Fruit fly (Drosophila melanogaster) whole organism, embryonic: ENCODE measurements around the gene Ifrd1.

Experiments used
- CG10543 ChIP-seq: fragments of 200-800 bp; sonication (Bioruptor generic); optimal IDR thresholded peaks from 3 replicates; lab custom pipeline; 2017; ENCODE audit warnings: missing biosample characterization, mild to moderate bottlenecking, missing genetic modification characterization, moderate library complexity
- CG11456 ChIP-seq: fragments of 200-800 bp; sonication (Bioruptor generic); IDR thresholded peaks from 3 replicates; pipeline ENCODE4 v1.3.6; 2022; ENCODE audit warnings: missing biosample characterization, missing genetic modification characterization
- CG12659 ChIP-seq: fragments of 200-800 bp; sonication (Bioruptor generic); optimal IDR thresholded peaks from 3 replicates; lab custom pipeline; 2017; ENCODE audit warnings: mild to moderate bottlenecking, missing biosample characterization, missing genetic modification reagents, missing genetic modification characterization
- CG13624 ChIP-seq: fragments of 200-800 bp; sonication (Bioruptor generic); optimal IDR thresholded peaks from 2 replicates; lab custom pipeline; 2016; ENCODE audit warnings: missing biosample characterization, missing genetic modification characterization
- CG13775 ChIP-seq: fragments of 200-800 bp; sonication (Bioruptor generic); optimal IDR thresholded peaks from 3 replicates; lab custom pipeline; 2017; ENCODE audit warnings: missing biosample characterization, mild to moderate bottlenecking, missing genetic modification characterization
- CG15514 ChIP-seq: fragments of 200-800 bp; sonication (Bioruptor generic); optimal IDR thresholded peaks from 3 replicates; lab custom pipeline; 2017; ENCODE audit warnings: missing biosample characterization, missing genetic modification characterization, mild to moderate bottlenecking, moderate library complexity, missing genetic modification reagents
- CG16813 ChIP-seq: fragments of 200-800 bp; sonication (Bioruptor generic); IDR thresholded peaks from 3 replicates; pipeline ENCODE4 v1.3.6; 2022; ENCODE audit warnings: missing biosample characterization, missing genetic modification characterization; ENCODE audit not compliant: partially characterized antibody
- CG17328 ChIP-seq: fragments of 200-800 bp; sonication (Bioruptor generic); IDR thresholded peaks from 2 replicates; pipeline ENCODE4 v1.3.6; 2022; ENCODE audit warnings: missing biosample characterization, missing genetic modification characterization
- CG17912 ChIP-seq: fragments of 200-800 bp; sonication (Bioruptor generic); optimal IDR thresholded peaks from 2 replicates; lab custom pipeline; 2018; ENCODE audit warnings: missing biosample characterization, mild to moderate bottlenecking, missing genetic modification characterization
- CG2712 ChIP-seq: fragments of 200-800 bp; optimal IDR thresholded peaks from 3 replicates; lab custom pipeline; 2019; ENCODE audit warnings: missing biosample characterization, mild to moderate bottlenecking, missing genetic modification characterization, moderate library complexity
- CG31224 ChIP-seq: fragments of 200-800 bp; sonication (Bioruptor generic); IDR thresholded peaks from 2 replicates; pipeline ENCODE4 v1.3.6; 2022; ENCODE audit warnings: missing biosample characterization, missing genetic modification characterization
- CG31365 ChIP-seq: fragments of 200-800 bp; sonication (Bioruptor generic); optimal IDR thresholded peaks from 2 replicates; lab custom pipeline; 2018; ENCODE audit warnings: missing biosample characterization, mild to moderate bottlenecking, missing genetic modification characterization
- CG33213 ChIP-seq: fragments of 200-800 bp; sonication (Bioruptor generic); optimal IDR thresholded peaks from 3 replicates; lab custom pipeline; 2016; ENCODE audit warnings: missing biosample characterization, missing genetic modification characterization
- CG8924 ChIP-seq: fragments of 200-800 bp; optimal IDR thresholded peaks from 3 replicates; lab custom pipeline; 2019; ENCODE audit warnings: missing biosample characterization, mild to moderate bottlenecking, missing genetic modification characterization, moderate library complexity
- CG9727 ChIP-seq: fragments of 200-800 bp; sonication (Bioruptor generic); optimal IDR thresholded peaks from 3 replicates; lab custom pipeline; 2017; ENCODE audit warnings: missing biosample characterization, mild to moderate bottlenecking, missing genetic modification characterization
- CHES-1-like ChIP-seq: fragments of 200-800 bp; sonication (Bioruptor generic); optimal IDR thresholded peaks from 2 replicates; lab custom pipeline; 2016; ENCODE audit warnings: missing biosample characterization, missing genetic modification characterization
- D19A ChIP-seq: fragments of 200-800 bp; optimal IDR thresholded peaks from 3 replicates; lab custom pipeline; 2019; ENCODE audit warnings: missing biosample characterization, mild to moderate bottlenecking, missing genetic modification characterization, moderate library complexity
- Dll ChIP-seq: fragments of 200-800 bp; sonication (Bioruptor generic); IDR thresholded peaks from 4 replicates; pipeline ENCODE4 v1.3.6; 2022; ENCODE audit warnings: missing biosample characterization, missing genetic modification characterization; ENCODE audit not compliant: partially characterized antibody
- Drgx ChIP-seq: fragments of 200-800 bp; sonication (Bioruptor generic); IDR thresholded peaks from 2 replicates; pipeline ENCODE4 v1.3.6; 2022; ENCODE audit warnings: missing biosample characterization, missing genetic modification characterization
- Fer1 ChIP-seq: fragments of 200-800 bp; sonication (Bioruptor generic); optimal IDR thresholded peaks from 2 replicates; lab custom pipeline; 2017; ENCODE audit warnings: missing biosample characterization, mild to moderate bottlenecking, missing genetic modification characterization
- HLH3B ChIP-seq: fragments of 200-800 bp; sonication (Bioruptor generic); IDR thresholded peaks from 2 replicates; pipeline ENCODE4 v1.3.6; 2022; ENCODE audit warnings: missing biosample characterization, missing genetic modification characterization
- HLH54F ChIP-seq: fragments of 200-800 bp; sonication (Bioruptor generic); optimal IDR thresholded peaks from 3 replicates; lab custom pipeline; 2016; ENCODE audit warnings: missing biosample characterization, missing genetic modification characterization
- Hand ChIP-seq: fragments of 200-800 bp; sonication (Bioruptor generic); optimal IDR thresholded peaks from 2 replicates; lab custom pipeline; 2017; ENCODE audit warnings: mild to moderate bottlenecking, missing biosample characterization, missing genetic modification reagents, missing genetic modification characterization
- Hr51 ChIP-seq, 2 experiments: fragments of 200-800 bp; sonication (Bioruptor generic); optimal IDR thresholded peaks; 2 replicates in 1 of 2; 3 replicates in 1 of 2; lab custom pipeline; 2016 to 2018; ENCODE audit warnings: missing biosample characterization in 2 of 2, missing genetic modification characterization in 2 of 2, mild to moderate bottlenecking in 1 of 2, moderate library complexity in 1 of 2
- Lhr ChIP-seq: fragments of 200-800 bp; sonication (Bioruptor generic); optimal IDR thresholded peaks from 3 replicates; lab custom pipeline; 2017; ENCODE audit warnings: mild to moderate bottlenecking, missing biosample characterization, missing genetic modification reagents, missing genetic modification characterization
- NK7.1 ChIP-seq: fragments of 200-800 bp; sonication (Bioruptor generic); optimal IDR thresholded peaks from 3 replicates; lab custom pipeline; 2016; ENCODE audit warnings: missing biosample characterization, missing genetic modification characterization
- Oaz ChIP-seq: fragments of 200-800 bp; sonication (Bioruptor generic); IDR thresholded peaks from 2 replicates; pipeline ENCODE4 v1.3.6; 2022; ENCODE audit warnings: missing biosample characterization, missing genetic modification characterization
- Opbp ChIP-seq: fragments of 200-800 bp; sonication (Bioruptor generic); IDR thresholded peaks from 3 replicates; pipeline ENCODE4 v1.3.6; 2022; ENCODE audit warnings: missing biosample characterization, missing genetic modification characterization; ENCODE audit not compliant: partially characterized antibody
- PHDP ChIP-seq: fragments of 200-800 bp; sonication (Bioruptor generic); optimal IDR thresholded peaks from 3 replicates; lab custom pipeline; 2018; ENCODE audit warnings: missing biosample characterization, mild to moderate bottlenecking, missing genetic modification characterization, moderate library complexity
- Pdp1 ChIP-seq, 2 experiments: fragments of 200-800 bp; sonication (Bioruptor generic); optimal IDR thresholded peaks; 3 replicates each; lab custom pipeline; 2016; ENCODE audit warnings: missing biosample characterization in 2 of 2, missing genetic modification characterization in 2 of 2, mild to moderate bottlenecking in 1 of 2, moderate library complexity in 1 of 2
- Rfx ChIP-seq: fragments of 200-800 bp; sonication (Bioruptor generic); IDR thresholded peaks from 2 replicates; pipeline ENCODE4 v1.3.6; 2022; ENCODE audit warnings: missing biosample characterization, missing genetic modification characterization
- Trl ChIP-seq, 3 experiments: fragments of >200 bp in 2 of 3; fragments of 200-800 bp in 1 of 3; sonication (Bioruptor generic) in 1 of 3; optimal IDR thresholded peaks; 2 replicates in 1 of 3; 3 replicates in 2 of 3; lab custom pipeline; 2016 to 2017; ENCODE audit warnings: missing biosample characterization in 1 of 3, missing genetic modification characterization in 1 of 3
- YL-1 ChIP-seq: fragments of 200-800 bp; sonication (Bioruptor generic); optimal IDR thresholded peaks from 3 replicates; lab custom pipeline; 2017; ENCODE audit warnings: missing biosample characterization, mild to moderate bottlenecking, missing genetic modification characterization
- aop ChIP-seq: fragments of 200-800 bp; sonication (Bioruptor generic); IDR thresholded peaks from 2 replicates; pipeline ENCODE4 v1.3.6; 2022; ENCODE audit warnings: missing biosample characterization, missing genetic modification characterization
- bbx ChIP-seq: fragments of 200-800 bp; sonication (Bioruptor generic); IDR thresholded peaks from 2 replicates; pipeline ENCODE4 v1.3.6; 2022; ENCODE audit warnings: missing biosample characterization, missing genetic modification characterization; ENCODE audit not compliant: partially characterized antibody
- bcd ChIP-seq: fragments of 200-800 bp; sonication (Bioruptor generic); optimal IDR thresholded peaks from 2 replicates; lab custom pipeline; 2017; ENCODE audit warnings: missing biosample characterization, mild to moderate bottlenecking, missing genetic modification characterization
- br ChIP-seq: fragments of >200 bp; optimal IDR thresholded peaks from 2 replicates; lab custom pipeline; 2017
- bsh ChIP-seq, 2 experiments: fragments of 200-800 bp; sonication (Bioruptor generic); optimal IDR thresholded peaks; 2 replicates each; lab custom pipeline; 2017 to 2018; ENCODE audit warnings: mild to moderate bottlenecking in 2 of 2, missing biosample characterization in 2 of 2, missing genetic modification characterization in 2 of 2, moderate library complexity in 1 of 2
- fd64A ChIP-seq: fragments of 200-800 bp; sonication (Bioruptor generic); optimal IDR thresholded peaks from 3 replicates; lab custom pipeline; 2018; ENCODE audit warnings: missing biosample characterization, mild to moderate bottlenecking, missing genetic modification characterization
- grau ChIP-seq: fragments of 200-800 bp; optimal IDR thresholded peaks from 3 replicates; lab custom pipeline; 2019; ENCODE audit warnings: missing biosample characterization, mild to moderate bottlenecking, missing genetic modification characterization, moderate library complexity
- grn ChIP-seq: fragments of 200-800 bp; sonication (Bioruptor generic); optimal IDR thresholded peaks from 3 replicates; lab custom pipeline; 2017; ENCODE audit warnings: missing biosample characterization, missing genetic modification characterization
- hkb ChIP-seq, 2 experiments: fragments of 200-800 bp in 1 of 2; fragments of >200 bp in 1 of 2; sonication (Bioruptor generic) in 1 of 2; IDR thresholded peaks in 1 of 2; optimal IDR thresholded peaks in 1 of 2; 2 replicates each; pipeline versions ENCODE4 v1.3.6 to Lab custom; 2017 to 2022; ENCODE audit warnings: missing biosample characterization in 1 of 2, missing genetic modification characterization in 1 of 2
- kah ChIP-seq: fragments of 200-800 bp; sonication (Bioruptor generic); optimal IDR thresholded peaks from 2 replicates; lab custom pipeline; 2018; ENCODE audit warnings: missing biosample characterization, mild to moderate bottlenecking, missing genetic modification characterization
- oc ChIP-seq: fragments of 200-800 bp; sonication (Bioruptor generic); optimal IDR thresholded peaks from 2 replicates; lab custom pipeline; 2018; ENCODE audit warnings: missing biosample characterization, mild to moderate bottlenecking, missing genetic modification characterization, moderate library complexity
- phol ChIP-seq: fragments of 200-800 bp; sonication (Bioruptor generic); optimal IDR thresholded peaks from 3 replicates; lab custom pipeline; 2018; ENCODE audit warnings: missing biosample characterization, mild to moderate bottlenecking, missing genetic modification characterization, moderate library complexity
- ranshi ChIP-seq: fragments of 200-800 bp; sonication (Bioruptor generic); IDR thresholded peaks from 2 replicates; pipeline ENCODE4 v1.3.6; 2022; ENCODE audit warnings: missing biosample characterization, missing genetic modification characterization
- z ChIP-seq: fragments of 200-800 bp; sonication (Bioruptor generic); IDR thresholded peaks from 3 replicates; pipeline ENCODE4 v1.3.6; 2022; ENCODE audit warnings: missing biosample characterization, missing genetic modification characterization

The Ifrd1 gene

dm6 chr2L:2884683-2885502 lies 10.6 kb upstream of the Ifrd1 start (continued):
- TF ChIP-seq hkb (optimal IDR thresholded peaks at IDR 0.05; lab: Kevin White, UChicago) (no peak), hkb (GFP tag; IDR thresholded peaks at IDR 0.05; lab: Robert Waterston, UW) (peak; percentile 30), bbx (GFP tag; lab: Robert Waterston, UW) (peak; percentile 70; the same call in 1 of the 2 replicates), CG16813 (GFP tag; lab: Robert Waterston, UW) (peak; percentile 18; the same call in 2 of the 3 replicates), CG17912 (peak; percentile 39), aop (GFP tag; lab: Robert Waterston, UW) (peak; percentile 42; the same call in 1 of the 2 replicates), phol (tag; lab: Kevin White, UChicago) (peak; percentile 71), HLH3B (GFP tag; lab: Robert Waterston, UW) (0 out of 2 replicates have a peak, but pooled peaks have one; percentile 10), z (GFP tag; lab: Robert Waterston, UW) (0 out of 3 replicates have a peak, but pooled peaks have one; percentile 25), CG33213 (peak; percentile 58), CG2712 (tag; lab: Kevin White, UChicago) (peak; percentile 52), HLH54F (GFP tag; lab: Kevin White, UChicago) (peak; percentile 27), Drgx (GFP tag; lab: Robert Waterston, UW) (peak; percentile 49), CG17328 (peak; percentile 28; the same call in 1 of the 2 replicates), fd64A (peak; percentile 49), Oaz (GFP tag; lab: Robert Waterston, UW) (0 out of 2 replicates have a peak, but pooled peaks have one; percentile 30), CG8924 (peak; percentile 82), Rfx (peak; percentile 79), Dll (GFP tag; lab: Robert Waterston, UW) (0 out of 4 replicates have a peak, but pooled peaks have one; percentile 31), CG9727 (GFP tag; lab: Kevin White, UChicago) (peak; percentile 39), grau (tag; lab: Kevin White, UChicago) (peak; percentile 42), oc (tag; lab: Kevin White, UChicago) (peak; percentile 66), CG13775 (no peak), Trl (optimal IDR thresholded peaks at IDR 0.05; lab: Kevin White, UChicago) (peak in 1 of 2 experiments; percentile 50), Trl (GFP tag; optimal IDR thresholded peaks at IDR 0.05; lab: Kevin White, UChicago) (peak; percentile 11), PHDP (peak; percentile 33), Lhr (GFP tag; lab: Kevin White, UChicago) (peak; percentile 65), CG15514 (GFP tag; lab: Kevin White, UChicago) (peak; percentile 91), CG31224 (GFP tag; lab: Robert Waterston, UW) (peak; percentile 43; the same call in 1 of the 2 replicates), br (lab: Kevin White, UChicago) (no peak), CG11456 (GFP tag; lab: Robert Waterston, UW) (peak; percentile 81), Opbp (peak; percentile 71), CG31365 (tag; lab: Kevin White, UChicago) (peak; percentile 44), CG12659 (peak; percentile 84), CHES-1-like (GFP tag; lab: Kevin White, UChicago) (peak; percentile 78), kah (peak; percentile 98), D19A (peak; percentile 20), bsh (GFP tag; optimal IDR thresholded peaks at IDR 0.05; lab: Kevin White, UChicago) (peak in 1 of 2 experiments; percentile 7)
- TF ChIP-seq, all 482 proteins: peak for 255

- peak; percentile 31 for TF ChIP-seq Hand (GFP tag; lab: Kevin White, UChicago)
- TF ChIP-seq Pdp1 (GFP tag; optimal IDR thresholded peaks at IDR 0.05; lab: Kevin White, UChicago) = peak in 1 of 2 experiments; percentile 36
- TF ChIP-seq CG10543 (GFP tag; lab: Kevin White, UChicago) = peak; percentile 7
- peak; percentile 9 for TF ChIP-seq grn (GFP tag; lab: Kevin White, UChicago)
- no peak for TF ChIP-seq bcd (GFP tag; lab: Kevin White, UChicago)
- no peak for TF ChIP-seq NK7.1
- TF ChIP-seq ranshi (GFP tag; lab: Robert Waterston, UW) = peak; percentile 18; the same call in 1 of the 2 replicates
- peak; percentile 2 for TF ChIP-seq Fer1 (GFP tag; lab: Kevin White, UChicago)
- TF ChIP-seq CG13624 (GFP tag; lab: Kevin White, UChicago) = no peak
- TF ChIP-seq YL-1 (GFP tag; lab: Kevin White, UChicago) = no peak
- no peak for TF ChIP-seq Hr51 (GFP tag; optimal IDR thresholded peaks at IDR 0.05; lab: Kevin White, UChicago)
Observed at dm6 chr2L:2883703-2884294, 9.5 kb upstream of the Ifrd1 start.
